Fruit fly (Drosophila melanogaster) whole organism, wandering third instar larva: ENCODE data around the gene CG42870.

Source experiments
- Abd-B ChIP-seq: fragments of >200 bp; optimal IDR thresholded peaks from 2 replicates; lab custom pipeline; 2017; ENCODE audit warnings: missing biosample characterization, missing genetic modification characterization
- CG9705 ChIP-seq: fragments of 200-800 bp; sonication (Bioruptor generic); optimal IDR thresholded peaks from 2 replicates; lab custom pipeline; 2018; ENCODE audit warnings: missing biosample characterization, mild to moderate bottlenecking, missing genetic modification characterization
- CrebA ChIP-seq: fragments of 200-800 bp; sonication (Bioruptor generic); optimal IDR thresholded peaks from 2 replicates; lab custom pipeline; 2016; ENCODE audit warnings: missing biosample characterization, mild to moderate bottlenecking, missing genetic modification characterization, borderline replicate concordance
- Dfd ChIP-seq: fragments of >200 bp; optimal IDR thresholded peaks from 2 replicates; lab custom pipeline; 2017; ENCODE audit warnings: missing biosample characterization, missing genetic modification characterization
- Dif ChIP-seq: fragments of 200-275, 200-300 bp; sonication (Bioruptor generic); optimal IDR thresholded peaks from 2 replicates; lab custom pipeline; 2018; ENCODE audit warnings: missing biosample characterization, missing genetic modification characterization; ENCODE audit not compliant: partially characterized antibody
- Hnf4 ChIP-seq: fragments of 200-800 bp; sonication (Bioruptor generic); optimal IDR thresholded peaks from 2 replicates; lab custom pipeline; 2016; ENCODE audit warnings: missing biosample characterization, mild to moderate bottlenecking, missing genetic modification characterization
- Hr83 ChIP-seq: fragments of 200-300 bp; sonication (Bioruptor generic); optimal IDR thresholded peaks from 2 replicates; lab custom pipeline; 2016; ENCODE audit warnings: missing biosample characterization, mild to moderate bottlenecking, missing genetic modification characterization, moderate library complexity; ENCODE audit not compliant: poor library complexity, severe bottlenecking
- Jra ChIP-seq: sonication (Bioruptor generic); optimal IDR thresholded peaks from 2 replicates; lab custom pipeline; 2016; ENCODE audit warnings: missing biosample characterization, missing genetic modification characterization
- Mio ChIP-seq: sonication (Bioruptor generic); optimal IDR thresholded peaks from 2 replicates; lab custom pipeline; 2016; ENCODE audit warnings: missing biosample characterization, missing genetic modification characterization
- Myc ChIP-seq: fragments of >200 bp; optimal IDR thresholded peaks from 2 replicates; lab custom pipeline; 2017
- N ChIP-seq: fragments of >200 bp; optimal IDR thresholded peaks from 2 replicates; lab custom pipeline; 2018; ENCODE audit warnings: missing biosample characterization, missing external identifiers, missing genetic modification characterization
- Rel ChIP-seq, 2 experiments: fragments of 200-800 bp; sonication (Bioruptor generic) in 1 of 2; optimal IDR thresholded peaks; 2 replicates in 1 of 2; 3 replicates in 1 of 2; lab custom pipeline; 2016 to 2019; ENCODE audit warnings: mild to moderate bottlenecking in 2 of 2, missing biosample characterization in 2 of 2, missing genetic modification characterization in 2 of 2, moderate library complexity in 1 of 2
- Sp1 ChIP-seq: fragments of 200-800 bp; sonication (Bioruptor generic); optimal IDR thresholded peaks from 3 replicates; lab custom pipeline; 2019; ENCODE audit warnings: missing biosample characterization, mild to moderate bottlenecking, missing genetic modification characterization, moderate library complexity
- Vsx2 ChIP-seq: fragments of 200-300, 225-300 bp; sonication (Bioruptor generic); optimal IDR thresholded peaks from 2 replicates; lab custom pipeline; 2018; ENCODE audit warnings: missing biosample characterization, missing genetic modification characterization; ENCODE audit not compliant: partially characterized antibody
- br ChIP-seq: fragments of 200-800 bp; sonication (Bioruptor generic); optimal IDR thresholded peaks from 2 replicates; lab custom pipeline; 2016; ENCODE audit warnings: missing biosample characterization, missing genetic modification characterization
- brk ChIP-seq: fragments of 200-800 bp; sonication (Bioruptor generic); optimal IDR thresholded peaks from 2 replicates; lab custom pipeline; 2016; ENCODE audit warnings: missing biosample characterization, mild to moderate bottlenecking, missing genetic modification characterization
- dmrt93B ChIP-seq: fragments of 200-800 bp; sonication (Bioruptor generic); optimal IDR thresholded peaks from 2 replicates; lab custom pipeline; 2018; ENCODE audit warnings: missing biosample characterization, mild to moderate bottlenecking, missing genetic modification characterization
- dsf ChIP-seq: sonication (Bioruptor generic); optimal IDR thresholded peaks from 2 replicates; lab custom pipeline; 2016; ENCODE audit warnings: missing biosample characterization, missing genetic modification characterization, borderline replicate concordance
- foxo ChIP-seq, 2 experiments: fragments of 200-800 bp; sonication (Bioruptor generic); optimal IDR thresholded peaks; 2 replicates in 1 of 2; 3 replicates in 1 of 2; lab custom pipeline; 2016 to 2017; ENCODE audit warnings: missing biosample characterization in 2 of 2, missing genetic modification characterization in 2 of 2
- jim ChIP-seq: fragments of 175-275, 200-325 bp; sonication (Bioruptor generic); optimal IDR thresholded peaks from 2 replicates; lab custom pipeline; 2016; ENCODE audit warnings: missing biosample characterization, mild to moderate bottlenecking, missing genetic modification characterization
- lola ChIP-seq: fragments of >200 bp; optimal IDR thresholded peaks from 2 replicates; lab custom pipeline; 2017; ENCODE audit warnings: missing biosample characterization, missing genetic modification characterization
- pan ChIP-seq: fragments of >200 bp; optimal IDR thresholded peaks from 2 replicates; lab custom pipeline; 2017
- psq ChIP-seq: fragments of 200-800 bp; sonication (Bioruptor generic); optimal IDR thresholded peaks from 3 replicates; lab custom pipeline; 2017; ENCODE audit warnings: missing biosample characterization, mild to moderate bottlenecking, missing genetic modification characterization, moderate library complexity
- rgr ChIP-seq: fragments of 200-800 bp; sonication (Bioruptor generic); optimal IDR thresholded peaks from 3 replicates; lab custom pipeline; 2016; ENCODE audit warnings: missing biosample characterization, mild to moderate bottlenecking, missing genetic modification characterization
- sage ChIP-seq: fragments of 200-800 bp; sonication (Bioruptor generic); optimal IDR thresholded peaks from 2 replicates; lab custom pipeline; 2016; ENCODE audit warnings: missing biosample characterization, mild to moderate bottlenecking, missing genetic modification characterization
- sv ChIP-seq: fragments of 200-800 bp; sonication (Bioruptor generic); optimal IDR thresholded peaks from 3 replicates; lab custom pipeline; 2016; ENCODE audit warnings: missing biosample characterization, missing genetic modification characterization
- tai ChIP-seq: sonication (Bioruptor generic); optimal IDR thresholded peaks from 2 replicates; lab custom pipeline; 2016; ENCODE audit warnings: missing biosample characterization, missing genetic modification characterization
- usp ChIP-seq: fragments of >200 bp; optimal IDR thresholded peaks from 2 replicates; lab custom pipeline; 2017; ENCODE audit warnings: missing biosample characterization, missing genetic modification characterization
- woc ChIP-seq: sonication (Bioruptor generic); optimal IDR thresholded peaks from 2 replicates; lab custom pipeline; 2016; ENCODE audit warnings: missing biosample characterization, mild to moderate bottlenecking, missing genetic modification characterization

CG42870 gene

dm6 chr3R:21757550-21757949 is 20.4 kb upstream of the CG42870 start:
- TF ChIP-seq Jra (GFP tag; lab: Kevin White, UChicago) (no peak), foxo (GFP tag; optimal IDR thresholded peaks at IDR 0.05; lab: Kevin White, UChicago) (no peak), dmrt93B (no peak), lola (GFP tag; lab: Kevin White, UChicago) (no peak)

dm6 chr3R:21753974-21754373 is 16.8 kb upstream of the CG42870 start, which contains the start of gene CG31198:
TSS of gene CG31198 (plus strand) at chr3R:21754324.
- peak; percentile 19 for TF ChIP-seq CrebA (GFP tag; lab: Kevin White, UChicago)
- TF ChIP-seq Myc = no peak
- peak; percentile 48 for TF ChIP-seq br (GFP tag; lab: Kevin White, UChicago)
- no peak for TF ChIP-seq Abd-B (GFP tag; lab: Kevin White, UChicago)
- no peak for TF ChIP-seq Rel (GFP tag; optimal IDR thresholded peaks at IDR 0.05; lab: Kevin White, UChicago)
- TF ChIP-seq Rel (tag; optimal IDR thresholded peaks at IDR 0.05; lab: Kevin White, UChicago) = peak; percentile 33

dm6 chr3R:21753099-21753498 is 15.9 kb upstream of the CG42870 start:
- TF ChIP-seq CG9705 (GFP tag; lab: Kevin White, UChicago) = no peak
- no peak for TF ChIP-seq Rel (GFP tag; optimal IDR thresholded peaks at IDR 0.05; lab: Kevin White, UChicago)
- TF ChIP-seq Rel (tag; optimal IDR thresholded peaks at IDR 0.05; lab: Kevin White, UChicago) = no peak
- TF ChIP-seq psq (GFP tag; lab: Kevin White, UChicago) = no peak
- no peak for TF ChIP-seq Mio
- no peak for TF ChIP-seq Hnf4

dm6 chr3R:21748954-21749920 is 12.1 kb upstream of the CG42870 start, which contains the start of gene CG31233:
TSS of gene CG31233 (plus strand) at chr3R:21749853.
- TF ChIP-seq pan (lab: Kevin White, UChicago) (no peak), Mio (no peak), dsf (GFP tag; lab: Kevin White, UChicago) (no peak), rgr (no peak), br (GFP tag; lab: Kevin White, UChicago) (no peak), usp (GFP tag; lab: Kevin White, UChicago) (no peak), brk (GFP tag; lab: Kevin White, UChicago) (no peak), Hr83 (GFP tag; lab: Kevin White, UChicago) (no peak), Abd-B (GFP tag; lab: Kevin White, UChicago) (no peak), Myc (no peak), Dif (GFP tag; lab: Kevin White, UChicago) (no peak), sv (GFP tag; lab: Kevin White, UChicago) (no peak), CG9705 (GFP tag; lab: Kevin White, UChicago) (no peak)

- no peak for TF ChIP-seq Vsx2 (GFP tag; lab: Kevin White, UChicago)
- TF ChIP-seq sv (GFP tag; lab: Kevin White, UChicago) = no peak
- no peak for TF ChIP-seq Mio
- TF ChIP-seq psq (GFP tag; lab: Kevin White, UChicago) = no peak
- no peak for TF ChIP-seq Dfd
- TF ChIP-seq Abd-B (GFP tag; lab: Kevin White, UChicago) = no peak
- no peak for TF ChIP-seq sage
- no peak for TF ChIP-seq Myc
- TF ChIP-seq Sp1 = no peak
- TF ChIP-seq jim (GFP tag; lab: Kevin White, UChicago) = no peak
- TF ChIP-seq Hr83 (GFP tag; lab: Kevin White, UChicago) = no peak
- no peak for TF ChIP-seq N
- no peak for TF ChIP-seq brk (GFP tag; lab: Kevin White, UChicago)
- no peak for TF ChIP-seq tai (GFP tag; lab: Kevin White, UChicago)
- TF ChIP-seq woc (GFP tag; lab: Kevin White, UChicago) = no peak
- TF ChIP-seq dmrt93B = no peak
- TF ChIP-seq br (GFP tag; lab: Kevin White, UChicago) = no peak
These were observed 8.7 kb upstream of the CG42870 start for dm6 chr3R:21745887-21746286.
